Fruit fly (Drosophila melanogaster) whole organism, embryonic: ENCODE results near the gene CG3337.

Source experiments
- ATbp ChIP-seq: fragments of 200-800 bp; sonication (Bioruptor generic); optimal IDR thresholded peaks from 2 replicates; lab custom pipeline; 2017; ENCODE audit warnings: missing biosample characterization, mild to moderate bottlenecking, missing genetic modification characterization, missing genetic modification reagents
- Atf3 ChIP-seq: fragments of 200-800 bp; sonication (Bioruptor generic); optimal IDR thresholded peaks from 3 replicates; lab custom pipeline; 2016; ENCODE audit warnings: missing biosample characterization, missing genetic modification characterization
- Blimp-1 ChIP-seq: fragments of 200-800 bp; sonication (Bioruptor generic); optimal IDR thresholded peaks from 3 replicates; lab custom pipeline; 2018; ENCODE audit warnings: missing biosample characterization, missing genetic modification characterization, mild to moderate bottlenecking, moderate library complexity, missing genetic modification reagents
- CG10565 ChIP-seq: fragments of 200-800 bp; sonication (Bioruptor generic); optimal IDR thresholded peaks from 3 replicates; lab custom pipeline; 2016; ENCODE audit warnings: missing biosample characterization, mild to moderate bottlenecking, missing genetic modification characterization
- CG11723 ChIP-seq: fragments of 200-800 bp; sonication (Bioruptor generic); optimal IDR thresholded peaks from 2 replicates; lab custom pipeline; 2017; ENCODE audit warnings: missing biosample characterization, mild to moderate bottlenecking, missing genetic modification characterization
- CG12769 ChIP-seq: fragments of 200-800 bp; sonication (Bioruptor generic); optimal IDR thresholded peaks from 2 replicates; lab custom pipeline; 2019; ENCODE audit warnings: missing biosample characterization, mild to moderate bottlenecking, missing genetic modification characterization, moderate library complexity
- CG15011 ChIP-seq: fragments of 200-800 bp; sonication (Bioruptor generic); optimal IDR thresholded peaks from 3 replicates; lab custom pipeline; 2018; ENCODE audit warnings: missing biosample characterization, mild to moderate bottlenecking, missing genetic modification characterization
- CG1529 ChIP-seq: fragments of 200-800 bp; sonication (Bioruptor generic); optimal IDR thresholded peaks from 3 replicates; lab custom pipeline; 2018; ENCODE audit warnings: missing biosample characterization, missing genetic modification characterization
- CG15479 ChIP-seq: fragments of 200-800 bp; sonication (Bioruptor generic); optimal IDR thresholded peaks from 3 replicates; lab custom pipeline; 2019; ENCODE audit warnings: missing biosample characterization, mild to moderate bottlenecking, missing genetic modification characterization, moderate library complexity
- CG1602 ChIP-seq: fragments of 200-800 bp; sonication (Bioruptor generic); optimal IDR thresholded peaks from 3 replicates; lab custom pipeline; 2016; ENCODE audit warnings: missing biosample characterization, missing genetic modification characterization
- CG17912 ChIP-seq: fragments of 200-800 bp; sonication (Bioruptor generic); optimal IDR thresholded peaks from 2 replicates; lab custom pipeline; 2018; ENCODE audit warnings: missing biosample characterization, mild to moderate bottlenecking, missing genetic modification characterization
- CG18599 ChIP-seq: fragments of 200-800 bp; sonication (Bioruptor generic); optimal IDR thresholded peaks from 3 replicates; lab custom pipeline; 2017; ENCODE audit warnings: missing biosample characterization, missing genetic modification characterization, mild to moderate bottlenecking, moderate library complexity, missing genetic modification reagents
- CG30020 ChIP-seq: fragments of 200-800 bp; optimal IDR thresholded peaks from 2 replicates; lab custom pipeline; 2019; ENCODE audit warnings: missing biosample characterization, mild to moderate bottlenecking, missing genetic modification characterization, moderate library complexity
- CG31441 ChIP-seq: fragments of 200-800 bp; sonication (Bioruptor generic); IDR thresholded peaks from 2 replicates; pipeline ENCODE4 v1.3.6; 2022; ENCODE audit warnings: missing biosample characterization, missing genetic modification characterization
- CG3281 ChIP-seq: fragments of 200-800 bp; sonication (Bioruptor generic); optimal IDR thresholded peaks from 3 replicates; lab custom pipeline; 2017; ENCODE audit warnings: missing biosample characterization, mild to moderate bottlenecking, missing genetic modification characterization
- CG33213 ChIP-seq: fragments of 200-800 bp; sonication (Bioruptor generic); optimal IDR thresholded peaks from 3 replicates; lab custom pipeline; 2016; ENCODE audit warnings: missing biosample characterization, missing genetic modification characterization
- CG42726 ChIP-seq: fragments of 200-800 bp; sonication (Bioruptor generic); IDR thresholded peaks from 2 replicates; pipeline ENCODE4 v1.3.6; 2022; ENCODE audit warnings: missing biosample characterization, missing genetic modification characterization; ENCODE audit not compliant: partially characterized antibody
- CG4820 ChIP-seq: fragments of 200-800 bp; sonication (Bioruptor generic); optimal IDR thresholded peaks from 3 replicates; lab custom pipeline; 2016; ENCODE audit warnings: missing biosample characterization, missing genetic modification characterization
- CG6683 ChIP-seq: fragments of 200-800 bp; sonication (Bioruptor generic); optimal IDR thresholded peaks from 2 replicates; lab custom pipeline; 2017; ENCODE audit warnings: missing biosample characterization, mild to moderate bottlenecking, missing genetic modification characterization, missing genetic modification reagents
- CG8924 ChIP-seq: fragments of 200-800 bp; optimal IDR thresholded peaks from 3 replicates; lab custom pipeline; 2019; ENCODE audit warnings: missing biosample characterization, mild to moderate bottlenecking, missing genetic modification characterization, moderate library complexity
- CTCF ChIP-seq: fragments of 200-800 bp; sonication (Bioruptor generic); optimal IDR thresholded peaks from 2 replicates; lab custom pipeline; 2017; ENCODE audit warnings: missing biosample characterization, mild to moderate bottlenecking, missing genetic modification characterization, moderate library complexity
- Camta ChIP-seq: fragments of 200-800 bp; sonication (Bioruptor generic); optimal IDR thresholded peaks from 2 replicates; lab custom pipeline; 2016; ENCODE audit warnings: missing biosample characterization, missing genetic modification characterization
- Chrac-16 ChIP-seq: fragments of 200-800 bp; sonication (Bioruptor generic); optimal IDR thresholded peaks from 3 replicates; lab custom pipeline; 2016; ENCODE audit warnings: missing biosample characterization, missing genetic modification characterization
- Dbx ChIP-seq: fragments of 200-800 bp; sonication (Bioruptor generic); IDR thresholded peaks from 3 replicates; pipeline ENCODE4 v1.3.6; 2022; ENCODE audit warnings: missing biosample characterization, missing genetic modification characterization
- HLH4C ChIP-seq: fragments of 200-800 bp; sonication (Bioruptor generic); IDR thresholded peaks from 3 replicates; pipeline ENCODE4 v1.3.6; 2022; ENCODE audit warnings: missing biosample characterization, missing genetic modification characterization; ENCODE audit not compliant: partially characterized antibody
- HLHmδ ChIP-seq: fragments of 200-800 bp; sonication (Bioruptor generic); optimal IDR thresholded peaks from 2 replicates; lab custom pipeline; 2018; ENCODE audit warnings: missing biosample characterization, mild to moderate bottlenecking, missing genetic modification characterization, moderate library complexity
- HmgZ ChIP-seq: fragments of 200-800 bp; sonication (Bioruptor generic); optimal IDR thresholded peaks from 2 replicates; lab custom pipeline; 2018; ENCODE audit warnings: missing biosample characterization, mild to moderate bottlenecking, missing genetic modification characterization
- MBD-R2 ChIP-seq: fragments of 200-800 bp; sonication (Bioruptor generic); IDR thresholded peaks from 2 replicates; pipeline ENCODE4 v1.3.6; 2022; ENCODE audit warnings: missing biosample characterization, missing genetic modification characterization
- Mad ChIP-seq: fragments of 200-800 bp; sonication (Bioruptor generic); optimal IDR thresholded peaks from 2 replicates; lab custom pipeline; 2016; ENCODE audit warnings: missing biosample characterization, missing genetic modification characterization
- Ptx1 ChIP-seq: fragments of 200-800 bp; sonication (Bioruptor generic); IDR thresholded peaks from 2 replicates; pipeline ENCODE4 v1.3.6; 2022; ENCODE audit warnings: missing biosample characterization, missing genetic modification characterization
- TFAM ChIP-seq: fragments of 200-800 bp; sonication (Bioruptor generic); optimal IDR thresholded peaks from 2 replicates; lab custom pipeline; 2017; ENCODE audit warnings: missing biosample characterization, missing genetic modification characterization, inconsistent platforms
- Taf1 ChIP-seq: fragments of 200-800 bp; sonication (Bioruptor generic); IDR thresholded peaks from 2 replicates; pipeline ENCODE4 v1.3.6; 2022; ENCODE audit warnings: missing biosample characterization, missing genetic modification characterization
- Trl ChIP-seq, 3 experiments: fragments of >200 bp in 2 of 3; fragments of 200-800 bp in 1 of 3; sonication (Bioruptor generic) in 1 of 3; optimal IDR thresholded peaks; 2 replicates in 1 of 3; 3 replicates in 2 of 3; lab custom pipeline; 2016 to 2017; ENCODE audit warnings: missing biosample characterization in 1 of 3, missing genetic modification characterization in 1 of 3
- abd-A ChIP-seq: fragments of 200-800 bp; sonication (Bioruptor generic); optimal IDR thresholded peaks from 3 replicates; lab custom pipeline; 2019; ENCODE audit warnings: missing biosample characterization, mild to moderate bottlenecking, missing genetic modification characterization, moderate library complexity
- bowl ChIP-seq: fragments of 200-800 bp; sonication (Bioruptor generic); IDR thresholded peaks from 2 replicates; pipeline ENCODE4 v1.3.6; 2022; ENCODE audit warnings: missing biosample characterization, missing genetic modification characterization
- br ChIP-seq: fragments of >200 bp; optimal IDR thresholded peaks from 2 replicates; lab custom pipeline; 2017
- da ChIP-seq: fragments of 200-800 bp; sonication (Bioruptor generic); optimal IDR thresholded peaks from 2 replicates; lab custom pipeline; 2016; ENCODE audit warnings: missing biosample characterization, missing genetic modification characterization
- ems ChIP-seq: fragments of 200-800 bp; sonication (Bioruptor generic); optimal IDR thresholded peaks from 3 replicates; lab custom pipeline; 2016; ENCODE audit warnings: missing biosample characterization, missing genetic modification characterization
- fd96Cb ChIP-seq: fragments of 200-800 bp; sonication (Bioruptor generic); optimal IDR thresholded peaks from 2 replicates; lab custom pipeline; 2018; ENCODE audit warnings: missing biosample characterization, mild to moderate bottlenecking, missing genetic modification characterization, moderate library complexity
- ftz-f1 ChIP-seq: fragments of 200-800 bp; sonication (Bioruptor generic); optimal IDR thresholded peaks from 2 replicates; lab custom pipeline; 2016; ENCODE audit warnings: missing biosample characterization, missing genetic modification characterization
- fu2 ChIP-seq: fragments of 200-800 bp; sonication (Bioruptor generic); optimal IDR thresholded peaks from 2 replicates; lab custom pipeline; 2016; ENCODE audit warnings: missing biosample characterization, missing genetic modification characterization
- gfzf ChIP-seq: fragments of 200-800 bp; sonication (Bioruptor generic); optimal IDR thresholded peaks from 2 replicates; lab custom pipeline; 2016; ENCODE audit warnings: missing biosample characterization, mild to moderate bottlenecking, missing genetic modification characterization, moderate library complexity
- jing ChIP-seq: fragments of 200-800 bp; sonication (Bioruptor generic); optimal IDR thresholded peaks from 2 replicates; lab custom pipeline; 2018; ENCODE audit warnings: missing biosample characterization, mild to moderate bottlenecking, missing genetic modification characterization
- maf-S ChIP-seq: fragments of 200-800 bp; sonication (Bioruptor generic); optimal IDR thresholded peaks from 2 replicates; lab custom pipeline; 2016; ENCODE audit warnings: missing biosample characterization, missing genetic modification characterization
- mirr ChIP-seq: fragments of 200-800 bp; sonication (Bioruptor generic); optimal IDR thresholded peaks from 3 replicates; lab custom pipeline; 2018; ENCODE audit warnings: missing biosample characterization, mild to moderate bottlenecking, missing genetic modification characterization
- mld ChIP-seq: fragments of 200-800 bp; sonication (Bioruptor generic); IDR thresholded peaks from 3 replicates; pipeline ENCODE4 v1.3.6; 2022; ENCODE audit warnings: missing biosample characterization, missing genetic modification characterization; ENCODE audit not compliant: partially characterized antibody
- odd ChIP-seq: fragments of 200-800 bp; sonication (Bioruptor generic); optimal IDR thresholded peaks from 2 replicates; lab custom pipeline; 2017; ENCODE audit warnings: missing biosample characterization, mild to moderate bottlenecking, missing genetic modification characterization
- otp ChIP-seq: fragments of 200-800 bp; sonication (Bioruptor generic); IDR thresholded peaks from 3 replicates; pipeline ENCODE4, ENCODE4 v1.3.6; 2022; ENCODE audit warnings: missing biosample characterization, missing genetic modification characterization
- prd ChIP-seq, 3 experiments: fragments of >200 bp in 2 of 3; fragments of 200-800 bp in 1 of 3; sonication (Bioruptor generic) in 1 of 3; optimal IDR thresholded peaks in 2 of 3; IDR thresholded peaks in 1 of 3; 2 replicates in 2 of 3; 3 replicates in 1 of 3; pipeline versions ENCODE4 v1.3.6 to Lab custom; 2017 to 2022; ENCODE audit warnings: missing biosample characterization in 1 of 3, missing genetic modification characterization in 1 of 3
- unpg ChIP-seq: fragments of 200-800 bp; sonication (Bioruptor generic); optimal IDR thresholded peaks from 3 replicates; lab custom pipeline; 2018; ENCODE audit warnings: missing biosample characterization, mild to moderate bottlenecking, missing genetic modification characterization, moderate library complexity
- zen2 ChIP-seq: fragments of 200-800 bp; sonication (Bioruptor generic); IDR thresholded peaks from 3 replicates; pipeline ENCODE4 v1.3.6; 2022; ENCODE audit warnings: missing biosample characterization, missing genetic modification characterization; ENCODE audit not compliant: partially characterized antibody

Gene CG3337

DNA sequence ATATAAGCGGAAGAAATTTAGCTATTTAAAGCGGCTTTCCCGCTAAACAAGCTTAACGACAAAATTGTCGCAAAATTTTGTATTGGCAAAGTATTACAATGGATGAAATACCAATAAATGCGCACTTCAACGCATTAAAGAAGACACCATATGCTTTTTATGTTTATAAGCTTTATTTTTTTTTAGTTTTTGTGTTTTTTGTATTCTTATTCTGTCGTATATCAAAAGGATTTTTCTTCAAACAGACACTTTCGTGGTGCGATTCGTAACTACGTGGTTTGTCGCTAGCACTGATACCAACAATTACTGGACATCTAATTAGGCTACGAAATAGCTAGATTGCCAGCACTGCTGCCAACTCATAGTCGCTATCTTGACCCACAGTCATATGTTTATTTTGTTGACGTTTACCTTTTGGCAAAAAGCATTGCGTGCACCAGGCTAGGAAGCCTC lies 8.7 kb downstream of the CG3337 start, which contains the start of gene Ddrgk1 (continued):
- TF ChIP-seq Blimp-1 (GFP tag; lab: Kevin White, UChicago), result no peak
- TF ChIP-seq CG18599, result no peak
- TF ChIP-seq CG6683 (GFP tag; lab: Kevin White, UChicago), result no peak
- TF ChIP-seq HLHmδ, result no peak
- TF ChIP-seq odd (GFP tag; lab: Kevin White, UChicago), result no peak
- no peak for TF ChIP-seq zen2 (GFP tag; lab: Robert Waterston, UW)
- TF ChIP-seq TFAM (GFP tag; lab: Kevin White, UChicago), result no peak
- no peak for TF ChIP-seq da (GFP tag; lab: Kevin White, UChicago)
- TF ChIP-seq CG3281 (GFP tag; lab: Kevin White, UChicago), result no peak
- no peak for TF ChIP-seq bowl (GFP tag; lab: Robert Waterston, UW)
- TF ChIP-seq CG42726 (GFP tag; lab: Robert Waterston, UW), result no peak
- TF ChIP-seq unpg (GFP tag; lab: Kevin White, UChicago), result no peak
- peak; percentile 6 for TF ChIP-seq Chrac-16
- no peak for TF ChIP-seq CG1602 (GFP tag; lab: Kevin White, UChicago)
- TF ChIP-seq CG4820 (GFP tag; lab: Kevin White, UChicago), result no peak
- no peak for TF ChIP-seq br (lab: Kevin White, UChicago)
- TF ChIP-seq CG11723 (GFP tag; lab: Kevin White, UChicago), result no peak
- TF ChIP-seq Atf3 (GFP tag; lab: Kevin White, UChicago), result no peak
- TF ChIP-seq gfzf (GFP tag; lab: Kevin White, UChicago), result no peak
- TF ChIP-seq CG8924 (tag; lab: Kevin White, UChicago), result no peak
- no peak for TF ChIP-seq Dbx
- peak; percentile 93 for TF ChIP-seq MBD-R2 (GFP tag; lab: Robert Waterston, UW)
- TF ChIP-seq abd-A, result no peak
- no peak for TF ChIP-seq Mad (GFP tag; lab: Kevin White, UChicago)
- TF ChIP-seq CG31441 (GFP tag; lab: Robert Waterston, UW), result no peak
- TF ChIP-seq CG30020 (tag; lab: Kevin White, UChicago), result peak; percentile 89
- TF ChIP-seq fd96Cb (tag; lab: Kevin White, UChicago), result no peak
- no peak for TF ChIP-seq mirr (GFP tag; lab: Kevin White, UChicago)
- TF ChIP-seq maf-S (GFP tag; lab: Kevin White, UChicago), result peak; percentile 4
- TF ChIP-seq prd (optimal IDR thresholded peaks at IDR 0.05; lab: Kevin White, UChicago), result no peak
- TF ChIP-seq prd (GFP tag; IDR thresholded peaks at IDR 0.05; lab: Robert Waterston, UW), result peak; percentile 56; the same call in 2 of the 3 replicates
- peak; percentile 31 for TF ChIP-seq HmgZ (tag; lab: Kevin White, UChicago)
- TF ChIP-seq CG1529 (GFP tag; lab: Kevin White, UChicago), result no peak
- no peak for TF ChIP-seq fu2
- TF ChIP-seq CG12769 (tag; lab: Kevin White, UChicago), result no peak
- no peak for TF ChIP-seq jing (GFP tag; lab: Kevin White, UChicago)
- no peak for TF ChIP-seq Trl (optimal IDR thresholded peaks at IDR 0.05; lab: Kevin White, UChicago)
- TF ChIP-seq Trl (GFP tag; optimal IDR thresholded peaks at IDR 0.05; lab: Kevin White, UChicago), result no peak
- TF ChIP-seq Camta (GFP tag; lab: Kevin White, UChicago), result no peak
- TF ChIP-seq CG15011 (GFP tag; lab: Kevin White, UChicago), result no peak
- peak; percentile 37 for TF ChIP-seq Ptx1 (GFP tag; lab: Robert Waterston, UW)
- no peak for TF ChIP-seq HLH4C (GFP tag; lab: Robert Waterston, UW)
- no peak for TF ChIP-seq Taf1 (GFP tag; lab: Robert Waterston, UW)
- no peak for TF ChIP-seq ATbp (GFP tag; lab: Kevin White, UChicago)
- TF ChIP-seq otp (GFP tag; lab: Robert Waterston, UW), result no peak
- TF ChIP-seq CG17912 (GFP tag; lab: Kevin White, UChicago), result no peak
- TF ChIP-seq CG33213, result peak; percentile 4
- TF ChIP-seq CTCF (GFP tag; lab: Kevin White, UChicago), result no peak
- peak; percentile 34 for TF ChIP-seq ems (GFP tag; lab: Kevin White, UChicago)
- no peak for TF ChIP-seq mld (GFP tag; lab: Robert Waterston, UW)
- TF ChIP-seq ftz-f1 (GFP tag; lab: Kevin White, UChicago), result no peak
- TF ChIP-seq CG15479 (GFP tag; lab: Kevin White, UChicago), result no peak
- no peak for TF ChIP-seq CG10565
